Fruit fly (Drosophila melanogaster) whole organism, embryonic: ENCODE results near the gene CG31191.

Experiments
- B-H2 ChIP-seq: fragments of 200-800 bp; sonication (Bioruptor generic); optimal IDR thresholded peaks from 2 replicates; lab custom pipeline; 2018; ENCODE audit warnings: missing biosample characterization, mild to moderate bottlenecking, missing genetic modification characterization
- CG10147 ChIP-seq: fragments of 200-800 bp; sonication (Bioruptor generic); optimal IDR thresholded peaks from 2 replicates; lab custom pipeline; 2019; ENCODE audit warnings: missing biosample characterization, mild to moderate bottlenecking, missing genetic modification characterization, moderate library complexity
- CG10979 ChIP-seq: fragments of 200-800 bp; sonication (Bioruptor generic); optimal IDR thresholded peaks from 2 replicates; lab custom pipeline; 2018; ENCODE audit warnings: missing biosample characterization, mild to moderate bottlenecking, missing genetic modification characterization, moderate library complexity
- CG11085 ChIP-seq: fragments of 200-800 bp; sonication (Bioruptor generic); IDR thresholded peaks from 2 replicates; pipeline ENCODE4 v1.3.6; 2022; ENCODE audit warnings: missing biosample characterization, missing genetic modification characterization
- CG13123 ChIP-seq: fragments of 200-800 bp; sonication (Bioruptor generic); optimal IDR thresholded peaks from 2 replicates; lab custom pipeline; 2016; ENCODE audit warnings: missing biosample characterization, missing genetic modification characterization
- CG13894 ChIP-seq: fragments of 200-800 bp; sonication (Bioruptor generic); optimal IDR thresholded peaks from 3 replicates; lab custom pipeline; 2018; ENCODE audit warnings: missing biosample characterization, mild to moderate bottlenecking, missing genetic modification characterization, moderate library complexity
- CG14050 ChIP-seq: fragments of 200-800 bp; sonication (Bioruptor generic); IDR thresholded peaks from 3 replicates; pipeline ENCODE4 v1.3.6; 2022; ENCODE audit warnings: missing biosample characterization, missing genetic modification characterization
- CG14441 ChIP-seq: fragments of 200-800 bp; sonication (Bioruptor generic); IDR thresholded peaks from 2 replicates; pipeline ENCODE4 v1.3.6; 2022; ENCODE audit warnings: missing biosample characterization, missing genetic modification characterization
- CG14667 ChIP-seq: fragments of 200-800 bp; sonication (Bioruptor generic); IDR thresholded peaks from 2 replicates; pipeline ENCODE4 v1.3.6; 2022; ENCODE audit warnings: missing biosample characterization, missing genetic modification characterization
- CG15073 ChIP-seq: fragments of 200-800 bp; sonication (Bioruptor generic); optimal IDR thresholded peaks from 2 replicates; lab custom pipeline; 2016; ENCODE audit warnings: missing biosample characterization, missing genetic modification characterization
- CG15269 ChIP-seq: fragments of 200-800 bp; sonication (Bioruptor generic); optimal IDR thresholded peaks from 2 replicates; lab custom pipeline; 2018; ENCODE audit warnings: missing biosample characterization, mild to moderate bottlenecking, missing genetic modification characterization, moderate library complexity
- CG2875 ChIP-seq: fragments of 200-800 bp; sonication (Bioruptor generic); optimal IDR thresholded peaks from 2 replicates; lab custom pipeline; 2017; ENCODE audit warnings: missing biosample characterization, mild to moderate bottlenecking, missing genetic modification characterization, missing genetic modification reagents
- CG32767 ChIP-seq: fragments of 200-800 bp; sonication (Bioruptor generic); IDR thresholded peaks from 2 replicates; pipeline ENCODE4 v1.3.6; 2022; ENCODE audit warnings: missing biosample characterization, missing genetic modification characterization
- CG3995 ChIP-seq: fragments of 200-800 bp; sonication (Bioruptor generic); optimal IDR thresholded peaks from 3 replicates; lab custom pipeline; 2016; ENCODE audit warnings: missing biosample characterization, missing genetic modification characterization
- CG6272 ChIP-seq: fragments of 200-800 bp; sonication (Bioruptor generic); IDR thresholded peaks from 2 replicates; pipeline ENCODE4 v1.3.6; 2022; ENCODE audit warnings: missing biosample characterization, missing genetic modification characterization
- CG7963 ChIP-seq: fragments of 200-800 bp; sonication (Bioruptor generic); IDR thresholded peaks from 3 replicates; pipeline ENCODE4 v1.3.6; 2022; ENCODE audit warnings: missing biosample characterization, missing genetic modification characterization; ENCODE audit not compliant: partially characterized antibody
- CG9817 ChIP-seq: fragments of 200-800 bp; sonication (Bioruptor generic); optimal IDR thresholded peaks from 2 replicates; lab custom pipeline; 2018; ENCODE audit warnings: missing biosample characterization, mild to moderate bottlenecking, missing genetic modification characterization, moderate library complexity
- CTCF ChIP-seq: fragments of 200-800 bp; sonication (Bioruptor generic); optimal IDR thresholded peaks from 2 replicates; lab custom pipeline; 2017; ENCODE audit warnings: missing biosample characterization, mild to moderate bottlenecking, missing genetic modification characterization, moderate library complexity
- D ChIP-seq, 2 experiments: fragments of 200-800 bp in 1 of 2; fragments of >200 bp in 1 of 2; sonication (Bioruptor generic) in 1 of 2; optimal IDR thresholded peaks; 2 replicates in 1 of 2; 3 replicates in 1 of 2; lab custom pipeline; 2017; ENCODE audit warnings: mild to moderate bottlenecking in 1 of 2, missing biosample characterization in 1 of 2, missing genetic modification characterization in 1 of 2, missing genetic modification reagents in 1 of 2
- Dbx ChIP-seq: fragments of 200-800 bp; sonication (Bioruptor generic); IDR thresholded peaks from 3 replicates; pipeline ENCODE4 v1.3.6; 2022; ENCODE audit warnings: missing biosample characterization, missing genetic modification characterization
- Dip2 ChIP-seq: fragments of 200-800 bp; sonication (Bioruptor generic); IDR thresholded peaks from 2 replicates; pipeline ENCODE4 v1.3.6; 2022; ENCODE audit warnings: missing biosample characterization, missing genetic modification characterization
- Dip3 ChIP-seq: fragments of 200-800 bp; sonication (Bioruptor generic); optimal IDR thresholded peaks from 3 replicates; lab custom pipeline; 2016; ENCODE audit warnings: missing biosample characterization, missing genetic modification characterization
- HLH54F ChIP-seq: fragments of 200-800 bp; sonication (Bioruptor generic); optimal IDR thresholded peaks from 3 replicates; lab custom pipeline; 2016; ENCODE audit warnings: missing biosample characterization, missing genetic modification characterization
- HLHmδ ChIP-seq: fragments of 200-800 bp; sonication (Bioruptor generic); optimal IDR thresholded peaks from 2 replicates; lab custom pipeline; 2018; ENCODE audit warnings: missing biosample characterization, mild to moderate bottlenecking, missing genetic modification characterization, moderate library complexity
- HmgD ChIP-seq: fragments of 200-800 bp; sonication (Bioruptor generic); optimal IDR thresholded peaks from 3 replicates; lab custom pipeline; 2016; ENCODE audit warnings: missing biosample characterization, missing genetic modification characterization
- Hmx ChIP-seq: fragments of 200-800 bp; sonication (Bioruptor generic); optimal IDR thresholded peaks from 2 replicates; lab custom pipeline; 2016; ENCODE audit warnings: missing biosample characterization, missing genetic modification characterization
- Kr ChIP-seq: fragments of 200-800 bp; sonication (Bioruptor generic); optimal IDR thresholded peaks from 2 replicates; lab custom pipeline; 2017; ENCODE audit warnings: missing biosample characterization, mild to moderate bottlenecking, missing genetic modification characterization
- Lpt ChIP-seq: fragments of >200 bp; optimal IDR thresholded peaks from 2 replicates; lab custom pipeline; 2018; ENCODE audit warnings: missing biosample characterization, missing genetic modification characterization
- Meics ChIP-seq: fragments of 200-800 bp; sonication (Bioruptor generic); optimal IDR thresholded peaks from 2 replicates; lab custom pipeline; 2017; ENCODE audit warnings: missing biosample characterization, mild to moderate bottlenecking, missing genetic modification characterization
- NfI ChIP-seq: fragments of 200-800 bp; sonication (Bioruptor generic); optimal IDR thresholded peaks from 3 replicates; lab custom pipeline; 2018; ENCODE audit warnings: missing biosample characterization, mild to moderate bottlenecking, missing genetic modification characterization, moderate library complexity
- Oli ChIP-seq: fragments of 200-800 bp; sonication (Bioruptor generic); optimal IDR thresholded peaks from 2 replicates; lab custom pipeline; 2018; ENCODE audit warnings: missing biosample characterization, mild to moderate bottlenecking, missing genetic modification characterization, moderate library complexity
- Sry-β ChIP-seq: fragments of 200-800 bp; sonication (Bioruptor generic); optimal IDR thresholded peaks from 2 replicates; lab custom pipeline; 2018; ENCODE audit warnings: missing biosample characterization, mild to moderate bottlenecking, missing genetic modification characterization, moderate library complexity
- abd-A ChIP-seq: fragments of 200-800 bp; sonication (Bioruptor generic); optimal IDR thresholded peaks from 3 replicates; lab custom pipeline; 2019; ENCODE audit warnings: missing biosample characterization, mild to moderate bottlenecking, missing genetic modification characterization, moderate library complexity
- al ChIP-seq: fragments of 200-800 bp; sonication (Bioruptor generic); IDR thresholded peaks from 2 replicates; pipeline ENCODE4 v1.3.6; 2022; ENCODE audit warnings: missing biosample characterization, missing genetic modification characterization
- bab2 ChIP-seq: fragments of 200-800 bp; sonication (Bioruptor generic); optimal IDR thresholded peaks from 2 replicates; lab custom pipeline; 2016; ENCODE audit warnings: missing biosample characterization, missing genetic modification characterization
- bsh ChIP-seq, 2 experiments: fragments of 200-800 bp; sonication (Bioruptor generic); optimal IDR thresholded peaks; 2 replicates each; lab custom pipeline; 2017 to 2018; ENCODE audit warnings: mild to moderate bottlenecking in 2 of 2, missing biosample characterization in 2 of 2, missing genetic modification characterization in 2 of 2, moderate library complexity in 1 of 2
- chinmo ChIP-seq: fragments of 200-800 bp; sonication (Bioruptor generic); IDR thresholded peaks from 4 replicates; pipeline ENCODE4 v1.3.6; 2022; ENCODE audit warnings: missing biosample characterization, missing genetic modification characterization; ENCODE audit not compliant: partially characterized antibody
- exex ChIP-seq: fragments of 200-800 bp; sonication (Bioruptor generic); optimal IDR thresholded peaks from 4 replicates; lab custom pipeline; 2018; ENCODE audit warnings: missing biosample characterization, mild to moderate bottlenecking, missing genetic modification characterization, moderate library complexity
- fd96Cb ChIP-seq: fragments of 200-800 bp; sonication (Bioruptor generic); optimal IDR thresholded peaks from 2 replicates; lab custom pipeline; 2018; ENCODE audit warnings: missing biosample characterization, mild to moderate bottlenecking, missing genetic modification characterization, moderate library complexity
- fu2 ChIP-seq: fragments of 200-800 bp; sonication (Bioruptor generic); optimal IDR thresholded peaks from 2 replicates; lab custom pipeline; 2016; ENCODE audit warnings: missing biosample characterization, missing genetic modification characterization
- gro ChIP-seq: fragments of 200-800 bp; sonication (Bioruptor generic); optimal IDR thresholded peaks from 2 replicates; lab custom pipeline; 2016; ENCODE audit warnings: missing biosample characterization, missing genetic modification characterization
- gsb-n ChIP-seq: fragments of 200-800 bp; sonication (Bioruptor generic); optimal IDR thresholded peaks from 3 replicates; lab custom pipeline; 2018; ENCODE audit warnings: missing biosample characterization, mild to moderate bottlenecking, missing genetic modification characterization
- sc ChIP-seq, 3 experiments: fragments of >200 bp in 2 of 3; fragments of 200-800 bp in 1 of 3; sonication (Bioruptor generic) in 1 of 3; optimal IDR thresholded peaks; 2 replicates in 2 of 3; 3 replicates in 1 of 3; lab custom pipeline; 2017; ENCODE audit warnings: mild to moderate bottlenecking in 1 of 3, missing biosample characterization in 1 of 3, missing genetic modification characterization in 1 of 3, missing genetic modification reagents in 1 of 3
- scrt ChIP-seq: fragments of 200-800 bp; sonication (Bioruptor generic); optimal IDR thresholded peaks from 2 replicates; lab custom pipeline; 2018; ENCODE audit warnings: missing biosample characterization, mild to moderate bottlenecking, missing genetic modification characterization, moderate library complexity
- sna ChIP-seq: fragments of 200-800 bp; sonication (Bioruptor generic); IDR thresholded peaks from 2 replicates; pipeline ENCODE4 v1.3.6; 2022; ENCODE audit warnings: missing biosample characterization, missing genetic modification characterization; ENCODE audit not compliant: partially characterized antibody
- stwl ChIP-seq: fragments of 200-800 bp; sonication (Bioruptor generic); optimal IDR thresholded peaks from 3 replicates; lab custom pipeline; 2018; ENCODE audit warnings: missing biosample characterization, mild to moderate bottlenecking, missing genetic modification characterization, moderate library complexity
- sug ChIP-seq: fragments of 200-800 bp; optimal IDR thresholded peaks from 2 replicates; lab custom pipeline; 2019; ENCODE audit warnings: missing biosample characterization, mild to moderate bottlenecking, missing genetic modification characterization, moderate library complexity
- tap ChIP-seq: fragments of 200-800 bp; optimal IDR thresholded peaks from 3 replicates; lab custom pipeline; 2019; ENCODE audit warnings: missing biosample characterization, mild to moderate bottlenecking, missing genetic modification characterization, moderate library complexity
- unc-4 ChIP-seq: fragments of 200-800 bp; sonication (Bioruptor generic); IDR thresholded peaks from 2 replicates; pipeline ENCODE4 v1.3.6; 2022; ENCODE audit warnings: missing biosample characterization, missing genetic modification characterization; ENCODE audit not compliant: partially characterized antibody
- unpg ChIP-seq: fragments of 200-800 bp; sonication (Bioruptor generic); optimal IDR thresholded peaks from 3 replicates; lab custom pipeline; 2018; ENCODE audit warnings: missing biosample characterization, mild to moderate bottlenecking, missing genetic modification characterization, moderate library complexity

Gene CG31191

DNA sequence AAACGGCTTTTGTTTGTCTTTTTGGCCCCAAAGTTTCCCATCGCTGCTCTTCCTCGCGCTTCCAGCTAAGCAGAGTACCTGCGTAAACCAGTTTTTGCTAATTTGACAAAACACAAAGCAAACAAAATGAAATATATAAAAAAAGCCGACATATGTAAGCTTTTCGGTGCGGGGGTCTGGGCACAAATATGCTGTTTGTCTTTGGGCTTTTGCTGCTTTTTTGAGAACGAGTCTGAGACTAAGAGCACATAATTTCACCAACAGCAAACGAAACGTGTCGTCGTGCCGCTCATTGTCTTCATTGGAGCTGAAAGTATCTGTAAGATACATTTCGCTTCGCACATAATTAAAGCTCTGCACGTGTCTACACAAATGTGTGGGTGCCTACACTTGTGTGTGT is 29.5 kb downstream of the CG31191 start:
- TF ChIP-seq exex (tag; lab: Kevin White, UChicago): peak; percentile 6
- TF ChIP-seq scrt: no peak
- 0 out of 3 replicates have a peak, but pooled peaks have one; percentile 39 for TF ChIP-seq Dbx (GFP tag; lab: Robert Waterston, UW)
- TF ChIP-seq CG14667 (GFP tag; lab: Robert Waterston, UW): no peak
- TF ChIP-seq sna (GFP tag; lab: Robert Waterston, UW): 0 out of 2 replicates have a peak, but pooled peaks have one; percentile 12
- TF ChIP-seq Dip3 (GFP tag; lab: Kevin White, UChicago): no peak
- TF ChIP-seq sc (optimal IDR thresholded peaks at IDR 0.05; lab: Kevin White, UChicago): no peak
- no peak for TF ChIP-seq sc (GFP tag; optimal IDR thresholded peaks at IDR 0.05; lab: Kevin White, UChicago)
- TF ChIP-seq B-H2 (GFP tag; lab: Kevin White, UChicago): peak; percentile 28
- TF ChIP-seq Meics: no peak
- peak; percentile 31 for TF ChIP-seq abd-A (tag; lab: Kevin White, UChicago)
- no peak for TF ChIP-seq CG3995 (GFP tag; lab: Kevin White, UChicago)
- no peak for TF ChIP-seq CG9817 (tag; lab: Kevin White, UChicago)
- TF ChIP-seq CG13894: peak; percentile 26
- TF ChIP-seq CG2875: no peak
- no peak for TF ChIP-seq CG14050
- no peak for TF ChIP-seq Sry-β (GFP tag; lab: Kevin White, UChicago)
- TF ChIP-seq D (optimal IDR thresholded peaks at IDR 0.05; lab: Kevin White, UChicago): no peak
- no peak for TF ChIP-seq D (GFP tag; optimal IDR thresholded peaks at IDR 0.05; lab: Kevin White, UChicago)
- TF ChIP-seq CG10147 (GFP tag; lab: Kevin White, UChicago): no peak
- TF ChIP-seq HLH54F: no peak
- no peak for TF ChIP-seq Oli (tag; lab: Kevin White, UChicago)
- TF ChIP-seq CG7963 (GFP tag; lab: Robert Waterston, UW): no peak
- no peak for TF ChIP-seq al (GFP tag; lab: Robert Waterston, UW)
- no peak for TF ChIP-seq CG15073 (GFP tag; lab: Kevin White, UChicago)
- TF ChIP-seq sug (tag; lab: Kevin White, UChicago): peak; percentile 49
- TF ChIP-seq chinmo (GFP tag; lab: Robert Waterston, UW): peak; percentile 80; the same call in 2 of the 4 replicates
- TF ChIP-seq stwl (tag; lab: Kevin White, UChicago): no peak
- no peak for TF ChIP-seq NfI
- no peak for TF ChIP-seq unc-4 (GFP tag; lab: Robert Waterston, UW)
- TF ChIP-seq tap: no peak
- peak; percentile 12 for TF ChIP-seq gro (GFP tag; lab: Kevin White, UChicago)
- no peak for TF ChIP-seq Kr (GFP tag; lab: Kevin White, UChicago)
- TF ChIP-seq unpg (GFP tag; lab: Kevin White, UChicago): no peak
- TF ChIP-seq bab2 (GFP tag; lab: Kevin White, UChicago): no peak
- no peak for TF ChIP-seq CG10979 (tag; lab: Kevin White, UChicago)
- TF ChIP-seq Hmx (GFP tag; lab: Kevin White, UChicago): no peak
- no peak for TF ChIP-seq HLHmδ (GFP tag; lab: Kevin White, UChicago)
- no peak for TF ChIP-seq fu2 (GFP tag; lab: Kevin White, UChicago)
- no peak for TF ChIP-seq CG14441
- peak; percentile 20 for TF ChIP-seq CG15269 (tag; lab: Kevin White, UChicago)
- no peak for TF ChIP-seq CG11085
- no peak for TF ChIP-seq CTCF (GFP tag; lab: Kevin White, UChicago)
- TF ChIP-seq CG32767 (GFP tag; lab: Robert Waterston, UW): no peak
- TF ChIP-seq fd96Cb: no peak
- TF ChIP-seq HmgD: no peak
- TF ChIP-seq Lpt (GFP tag; lab: Kevin White, UChicago): no peak
- no peak for TF ChIP-seq CG13123
- TF ChIP-seq gsb-n (tag; lab: Kevin White, UChicago): no peak
- TF ChIP-seq Dip2 (GFP tag; lab: Robert Waterston, UW): no peak
- TF ChIP-seq bsh (GFP tag; optimal IDR thresholded peaks at IDR 0.05; lab: Kevin White, UChicago): no peak
- no peak for TF ChIP-seq CG6272
